Worm (Caenorhabditis elegans) whole organism, midembryonic: ENCODE data around the gene Y39A1A.20.

ENCODE experiments used
- T22C8.4 ChIP-seq: fragments of 200-800 bp; sonication (Bioruptor generic); IDR thresholded peaks from 2 replicates; pipeline ENCODE4 v1.3.6; 2022; ENCODE audit warnings: missing genetic modification characterization, missing compliant biosample characterization
- cog-1 ChIP-seq: sonication (generic microtip); optimal IDR thresholded peaks from 2 replicates; lab custom pipeline; 2016; ENCODE audit warnings: missing genetic modification characterization, missing compliant biosample characterization
- flt-1 ChIP-seq: fragments of 200-800 bp; sonication (Bioruptor generic); IDR thresholded peaks from 2 replicates; pipeline ENCODE4 v1.3.6; 2022; ENCODE audit warnings: missing genetic modification characterization, missing compliant biosample characterization
- klf-2 ChIP-seq: fragments of 200-800 bp; sonication (Bioruptor generic); conservative IDR thresholded peaks from 2 replicates; pipeline ENCODE4 v1.3.6; 2022; ENCODE audit warnings: missing genetic modification reagents, missing genetic modification characterization, missing compliant biosample characterization
- med-1 ChIP-seq: sonication (generic microtip); optimal IDR thresholded peaks from 2 replicates; lab custom pipeline; 2017; ENCODE audit warnings: missing genetic modification characterization, mild to moderate bottlenecking, missing compliant biosample characterization, antibody characterized with exemption, missing genetic modification reagents; ENCODE audit not compliant: insufficient read depth
- ref-1 ChIP-seq: fragments of 200-800 bp; sonication (Bioruptor generic); conservative IDR thresholded peaks from 2 replicates; pipeline ENCODE4 v1.3.6; 2022; ENCODE audit warnings: missing genetic modification reagents, missing genetic modification characterization, missing compliant biosample characterization
- tab-1 ChIP-seq: fragments of 200-800 bp; sonication (Bioruptor generic); IDR thresholded peaks from 2 replicates; pipeline ENCODE4 v1.3.6; 2022; ENCODE audit warnings: missing genetic modification characterization, missing compliant biosample characterization
- ztf-23 ChIP-seq: fragments of 200-800 bp; sonication (Bioruptor generic); IDR thresholded peaks from 2 replicates; pipeline ENCODE4 v1.3.6; 2022; ENCODE audit warnings: missing genetic modification reagents, missing genetic modification characterization, missing compliant biosample characterization
- ztf-29 ChIP-seq: fragments of 200-800 bp; sonication (Bioruptor generic); IDR thresholded peaks from 2 replicates; pipeline ENCODE4 v1.3.6; 2022; ENCODE audit warnings: missing genetic modification reagents, missing genetic modification characterization, missing compliant biosample characterization

Gene Y39A1A.20

ce11 chrIII:10694294-10694693, 6.1 kb downstream of the Y39A1A.20 start, which contains the start of the genes Y39A1A.18 and fmo-3:
TSS of gene Y39A1A.18 (minus strand) at chrIII:10694485.
TSS of gene fmo-3 (plus strand) at chrIII:10694681.
- TF ChIP-seq klf-2 (GFP tag; lab: Robert Waterston, UW) (no peak), ztf-23 (no peak), ztf-29 (no peak), T22C8.4 (GFP tag; lab: Robert Waterston, UW) (no peak), ref-1 (GFP tag; lab: Robert Waterston, UW) (no peak), med-1 (no peak), flt-1 (GFP tag; lab: Robert Waterston, UW) (no peak), cog-1 (tag; lab: Kevin White, UChicago) (no peak), tab-1 (GFP tag; lab: Robert Waterston, UW) (no peak)

ce11 chrIII:10691019-10691418, 9.3 kb downstream of the Y39A1A.20 start, which contains the start of gene Y39A1A.17:
TSS of gene Y39A1A.17 (minus strand) at chrIII:10691119.
- TF ChIP-seq cog-1 (tag; lab: Kevin White, UChicago) (no peak), med-1 (no peak), ref-1 (GFP tag; lab: Robert Waterston, UW) (no peak), ztf-29 (no peak), tab-1 (GFP tag; lab: Robert Waterston, UW) (no peak), T22C8.4 (GFP tag; lab: Robert Waterston, UW) (no peak)

ce11 chrIII:10689057-10689456, 11.3 kb downstream of the Y39A1A.20 start, which contains the start of gene Y39A1A.31:
TSS of gene Y39A1A.31 (minus strand) at chrIII:10689157.
- TF ChIP-seq med-1 (no peak), ztf-23 (no peak), klf-2 (GFP tag; lab: Robert Waterston, UW) (no peak), T22C8.4 (GFP tag; lab: Robert Waterston, UW) (no peak), flt-1 (GFP tag; lab: Robert Waterston, UW) (no peak), cog-1 (tag; lab: Kevin White, UChicago) (no peak), tab-1 (GFP tag; lab: Robert Waterston, UW) (no peak), ref-1 (GFP tag; lab: Robert Waterston, UW) (no peak), ztf-29 (no peak)

- TF ChIP-seq tab-1 (GFP tag; lab: Robert Waterston, UW): no peak
- TF ChIP-seq ref-1 (GFP tag; lab: Robert Waterston, UW): no peak
- TF ChIP-seq ztf-29: no peak
- no peak for TF ChIP-seq ztf-23
- TF ChIP-seq med-1: no peak
- no peak for TF ChIP-seq flt-1 (GFP tag; lab: Robert Waterston, UW)
- TF ChIP-seq klf-2 (GFP tag; lab: Robert Waterston, UW): no peak
- TF ChIP-seq cog-1 (tag; lab: Kevin White, UChicago): no peak
- no peak for TF ChIP-seq T22C8.4 (GFP tag; lab: Robert Waterston, UW)
Measured at ce11 chrIII:10678971-10679370, 21.4 kb downstream of the Y39A1A.20 start, which contains the start of gene Y39A1A.16. TSS of gene Y39A1A.16 (plus strand) at chrIII:10679271.

ce11 chrIII:10671894-10672293, 28.5 kb downstream of the Y39A1A.20 start:
- no peak for TF ChIP-seq T22C8.4 (GFP tag; lab: Robert Waterston, UW)
- TF ChIP-seq ref-1 (GFP tag; lab: Robert Waterston, UW): no peak
- TF ChIP-seq tab-1 (GFP tag; lab: Robert Waterston, UW): no peak

- TF ChIP-seq flt-1 (GFP tag; lab: Robert Waterston, UW) (no peak), tab-1 (GFP tag; lab: Robert Waterston, UW) (no peak)
Measured at ce11 chrIII:10666640-10667039, 33.7 kb downstream of the Y39A1A.20 start.

- no peak for TF ChIP-seq klf-2 (GFP tag; lab: Robert Waterston, UW)
- 0 out of 2 replicates have a peak, but pooled peaks have one; percentile 16 for TF ChIP-seq ztf-29
Measured at ce11 chrIII:10661292-10661691, 39.1 kb downstream of the Y39A1A.20 start.

ce11 chrIII:10658394-10658793, 42.0 kb downstream of the Y39A1A.20 start:
- no peak for TF ChIP-seq ref-1 (GFP tag; lab: Robert Waterston, UW)
- no peak for TF ChIP-seq tab-1 (GFP tag; lab: Robert Waterston, UW)
- TF ChIP-seq T22C8.4 (GFP tag; lab: Robert Waterston, UW): no peak
- TF ChIP-seq ztf-23: no peak
- no peak for TF ChIP-seq med-1
- no peak for TF ChIP-seq klf-2 (GFP tag; lab: Robert Waterston, UW)
- no peak for TF ChIP-seq flt-1 (GFP tag; lab: Robert Waterston, UW)

ce11 chrIII:10657661-10658060, 42.7 kb downstream of the Y39A1A.20 start:
- TF ChIP-seq T22C8.4 (GFP tag; lab: Robert Waterston, UW) (no peak), flt-1 (GFP tag; lab: Robert Waterston, UW) (no peak), klf-2 (GFP tag; lab: Robert Waterston, UW) (no peak), cog-1 (tag; lab: Kevin White, UChicago) (no peak), tab-1 (GFP tag; lab: Robert Waterston, UW) (no peak)

- TF ChIP-seq flt-1 (GFP tag; lab: Robert Waterston, UW): no peak
- no peak for TF ChIP-seq cog-1 (tag; lab: Kevin White, UChicago)
- no peak for TF ChIP-seq ztf-29
- no peak for TF ChIP-seq tab-1 (GFP tag; lab: Robert Waterston, UW)
- no peak for TF ChIP-seq T22C8.4 (GFP tag; lab: Robert Waterston, UW)
- no peak for TF ChIP-seq ref-1 (GFP tag; lab: Robert Waterston, UW)
- no peak for TF ChIP-seq med-1
- TF ChIP-seq ztf-23: no peak
- TF ChIP-seq klf-2 (GFP tag; lab: Robert Waterston, UW): no peak
Measured at ce11 chrIII:10656069-10656468, 44.3 kb downstream of the Y39A1A.20 start.

- TF ChIP-seq cog-1 (tag; lab: Kevin White, UChicago): no peak
- TF ChIP-seq ztf-29: no peak
- TF ChIP-seq med-1: no peak
- no peak for TF ChIP-seq flt-1 (GFP tag; lab: Robert Waterston, UW)
- no peak for TF ChIP-seq ref-1 (GFP tag; lab: Robert Waterston, UW)
- TF ChIP-seq ztf-23: no peak
- TF ChIP-seq tab-1 (GFP tag; lab: Robert Waterston, UW): no peak
- TF ChIP-seq T22C8.4 (GFP tag; lab: Robert Waterston, UW): no peak
- TF ChIP-seq klf-2 (GFP tag; lab: Robert Waterston, UW): no peak
Measured at ce11 chrIII:10654718-10655117, 45.6 kb downstream of the Y39A1A.20 start, which contains the start of gene cnt-2. TSS of gene cnt-2 (plus strand) at chrIII:10655018.
